Fruit fly (Drosophila melanogaster) whole organism, adult: ENCODE data around the gene TORIP.

Experiments
- CG11617 ChIP-seq: fragments of 200-800 bp; sonication (Bioruptor generic); optimal IDR thresholded peaks from 2 replicates; lab custom pipeline; 2017; ENCODE audit warnings: mild to moderate bottlenecking, missing biosample characterization, missing genetic modification reagents, missing genetic modification characterization
- CG12768 ChIP-seq: fragments of 200-800 bp; sonication (Bioruptor generic); optimal IDR thresholded peaks from 2 replicates; lab custom pipeline; 2017; ENCODE audit warnings: missing biosample characterization, missing genetic modification characterization, mild to moderate bottlenecking, moderate library complexity, missing genetic modification reagents
- CG14711 ChIP-seq: fragments of 200-800 bp; sonication (Bioruptor generic); optimal IDR thresholded peaks from 2 replicates; lab custom pipeline; 2018; ENCODE audit warnings: missing biosample characterization, mild to moderate bottlenecking, missing genetic modification characterization, moderate library complexity
- CG1620 ChIP-seq: fragments of 200-800 bp; sonication (Bioruptor generic); optimal IDR thresholded peaks from 2 replicates; lab custom pipeline; 2016; ENCODE audit warnings: missing biosample characterization, missing genetic modification characterization
- CG33017 ChIP-seq: fragments of 200-800 bp; sonication (Bioruptor generic); optimal IDR thresholded peaks from 2 replicates; lab custom pipeline; 2018; ENCODE audit warnings: missing biosample characterization, mild to moderate bottlenecking, missing genetic modification characterization, moderate library complexity
- CG5204 ChIP-seq: fragments of 200-800 bp; sonication (Bioruptor generic); optimal IDR thresholded peaks from 2 replicates; lab custom pipeline; 2016; ENCODE audit warnings: missing biosample characterization, missing genetic modification characterization
- CG7101 ChIP-seq: fragments of 200-800 bp; sonication (Bioruptor generic); optimal IDR thresholded peaks from 2 replicates; lab custom pipeline; 2018; ENCODE audit warnings: missing biosample characterization, mild to moderate bottlenecking, missing genetic modification characterization, moderate library complexity
- Clk ChIP-seq: fragments of 200-800 bp; sonication (Bioruptor generic); optimal IDR thresholded peaks from 2 replicates; lab custom pipeline; 2017; ENCODE audit warnings: missing biosample characterization, missing genetic modification characterization
- Crg-1 ChIP-seq: fragments of 200-800 bp; sonication (Bioruptor generic); optimal IDR thresholded peaks from 2 replicates; lab custom pipeline; 2016; ENCODE audit warnings: missing biosample characterization, missing genetic modification characterization
- Hr96 ChIP-seq: fragments of 200-800 bp; sonication (Bioruptor generic); optimal IDR thresholded peaks from 2 replicates; lab custom pipeline; 2016; ENCODE audit warnings: missing biosample characterization, missing genetic modification characterization
- Mnt ChIP-seq: fragments of 200-800 bp; sonication (Bioruptor generic); optimal IDR thresholded peaks from 2 replicates; lab custom pipeline; 2016; ENCODE audit warnings: missing biosample characterization, mild to moderate bottlenecking, missing genetic modification characterization
- bab1 ChIP-seq: fragments of 200-800 bp; sonication (Bioruptor generic); optimal IDR thresholded peaks from 3 replicates; lab custom pipeline; 2019; ENCODE audit warnings: missing biosample characterization, mild to moderate bottlenecking, missing genetic modification characterization, moderate library complexity
- cic ChIP-seq: fragments of 200-800 bp; sonication (Bioruptor generic); optimal IDR thresholded peaks from 2 replicates; lab custom pipeline; 2017; ENCODE audit warnings: missing biosample characterization, mild to moderate bottlenecking, missing genetic modification characterization, moderate library complexity
- kay ChIP-seq: fragments of 200-800 bp; sonication (Bioruptor generic); peaks from one replicate; lab custom pipeline; 2016; ENCODE audit warnings: missing biosample characterization, missing genetic modification characterization, borderline replicate concordance
- ovo ChIP-seq: fragments of 200-800 bp; sonication (Bioruptor generic); optimal IDR thresholded peaks from 2 replicates; lab custom pipeline; 2016; ENCODE audit warnings: missing biosample characterization, missing genetic modification characterization
- pad ChIP-seq: fragments of 200-800 bp; sonication (Bioruptor generic); optimal IDR thresholded peaks from 3 replicates; lab custom pipeline; 2017; ENCODE audit warnings: missing biosample characterization, missing genetic modification characterization, mild to moderate bottlenecking, moderate library complexity, missing genetic modification reagents
- tj ChIP-seq: fragments of 200-800 bp; sonication (Bioruptor generic); optimal IDR thresholded peaks from 3 replicates; lab custom pipeline; 2017; ENCODE audit warnings: missing biosample characterization, mild to moderate bottlenecking, missing genetic modification characterization, moderate library complexity
- toe ChIP-seq: fragments of 200-800 bp; sonication (Bioruptor generic); optimal IDR thresholded peaks from 2 replicates; lab custom pipeline; 2016; ENCODE audit warnings: missing biosample characterization, missing genetic modification characterization

The TORIP gene

dm6 chr3L:19804908-19805307 lies at the start of gene TORIP, which contains the start of gene Ccdc58:
TORIP (minus strand) TSS chr3L:19805080.
Ccdc58 (plus strand) TSS chr3L:19805181.
- TF ChIP-seq pad (GFP tag; lab: Kevin White, UChicago) (no peak), tj (GFP tag; lab: Kevin White, UChicago) (peak; percentile 75)

- TF ChIP-seq Clk (no peak), toe (GFP tag; lab: Kevin White, UChicago) (no peak), kay (GFP tag; lab: Kevin White, UChicago) (peak; percentile 76)
Measured at dm6 chr3L:19848080-19848479, 43.2 kb upstream of the TORIP start.

dm6 chr3L:19846960-19847359 lies 42.1 kb upstream of the TORIP start:
- no peak for TF ChIP-seq tj (GFP tag; lab: Kevin White, UChicago)
- no peak for TF ChIP-seq Crg-1 (GFP tag; lab: Kevin White, UChicago)
- no peak for TF ChIP-seq bab1 (GFP tag; lab: Kevin White, UChicago)
- no peak for TF ChIP-seq CG11617 (GFP tag; lab: Kevin White, UChicago)
- no peak for TF ChIP-seq kay (GFP tag; lab: Kevin White, UChicago)
- TF ChIP-seq pad (GFP tag; lab: Kevin White, UChicago), result no peak
- TF ChIP-seq Mnt (GFP tag; lab: Kevin White, UChicago), result no peak
- TF ChIP-seq CG5204, result no peak
- no peak for TF ChIP-seq toe (GFP tag; lab: Kevin White, UChicago)
- no peak for TF ChIP-seq CG33017 (tag; lab: Kevin White, UChicago)
- TF ChIP-seq Hr96 (GFP tag; lab: Kevin White, UChicago), result no peak

- TF ChIP-seq ovo (GFP tag; lab: Kevin White, UChicago) (no peak), Hr96 (GFP tag; lab: Kevin White, UChicago) (no peak), pad (GFP tag; lab: Kevin White, UChicago) (no peak), cic (GFP tag; lab: Kevin White, UChicago) (no peak), tj (GFP tag; lab: Kevin White, UChicago) (peak; percentile 94), CG1620 (GFP tag; lab: Kevin White, UChicago) (no peak), CG11617 (GFP tag; lab: Kevin White, UChicago) (no peak)
Measured at dm6 chr3L:19845907-19846301, 41.0 kb upstream of the TORIP start.

- TF ChIP-seq bab1 (GFP tag; lab: Kevin White, UChicago), result peak; percentile 66
- TF ChIP-seq CG11617 (GFP tag; lab: Kevin White, UChicago), result peak; percentile 26
- TF ChIP-seq CG14711 (tag; lab: Kevin White, UChicago), result peak; percentile 37
- peak; percentile 53 for TF ChIP-seq Mnt (GFP tag; lab: Kevin White, UChicago)
- TF ChIP-seq Clk, result no peak
- TF ChIP-seq CG7101 (tag; lab: Kevin White, UChicago), result peak; percentile 32
- peak; percentile 19 for TF ChIP-seq CG33017 (tag; lab: Kevin White, UChicago)
- TF ChIP-seq toe (GFP tag; lab: Kevin White, UChicago), result no peak
- no peak for TF ChIP-seq CG12768 (GFP tag; lab: Kevin White, UChicago)
Measured at dm6 chr3L:19845047-19845906, 40.4 kb upstream of the TORIP start, which contains the start of gene Papss. Papss (plus strand) TSS chr3L:19845293.

- TF ChIP-seq kay (GFP tag; lab: Kevin White, UChicago) (no peak), CG11617 (GFP tag; lab: Kevin White, UChicago) (no peak), cic (GFP tag; lab: Kevin White, UChicago) (no peak), tj (GFP tag; lab: Kevin White, UChicago) (no peak), CG33017 (tag; lab: Kevin White, UChicago) (no peak), CG14711 (tag; lab: Kevin White, UChicago) (no peak)
Measured at dm6 chr3L:19844507-19844906, 39.6 kb upstream of the TORIP start.

dm6 chr3L:19836375-19836937 lies 31.6 kb upstream of the TORIP start, which contains the start of gene kto:
kto (plus strand) TSS chr3L:19836614.
- TF ChIP-seq Crg-1 (GFP tag; lab: Kevin White, UChicago), result no peak
- peak; percentile 3 for TF ChIP-seq cic (GFP tag; lab: Kevin White, UChicago)
- peak; percentile 35 for TF ChIP-seq bab1 (GFP tag; lab: Kevin White, UChicago)
